Fruit fly (Drosophila melanogaster): ENCODE measurements around the gene CG3815.

dm6 chrX:6264456-6264855 lies 30.7 kb upstream of the CG3815 start:
- TF ChIP-seq lola (GFP tag; optimal IDR thresholded peaks at IDR 0.05) = no peak
- no peak for TF ChIP-seq OdsH (GFP tag; optimal IDR thresholded peaks at IDR 0.05)
- TF ChIP-seq Dfd (GFP tag; optimal IDR thresholded peaks at IDR 0.05) = no peak
- no peak for TF ChIP-seq dl (GFP tag; optimal IDR thresholded peaks at IDR 0.05; ENCODE audit: insufficient read depth in 1 of 2, partially characterized antibody in 2 of 2)
- no peak for TF ChIP-seq pan (optimal IDR thresholded peaks at IDR 0.05)
- TF ChIP-seq tai (GFP tag; optimal IDR thresholded peaks at IDR 0.05) = no peak
- TF ChIP-seq Hr78 (GFP tag; optimal IDR thresholded peaks at IDR 0.05) = no peak
- TF ChIP-seq psq (GFP tag; optimal IDR thresholded peaks at IDR 0.05) = no peak
- no peak for TF ChIP-seq br (GFP tag; optimal IDR thresholded peaks at IDR 0.05)
- TF ChIP-seq dmrt93B (GFP tag; optimal IDR thresholded peaks at IDR 0.05) = no peak
- no peak for TF ChIP-seq HLH106 (tag; optimal IDR thresholded peaks at IDR 0.05)
- no peak for TF ChIP-seq Sp1 (GFP tag; optimal IDR thresholded peaks at IDR 0.05)
